Fruit fly (Drosophila melanogaster) whole organism, embryonic: ENCODE results near the gene cac.

Experiments used
- B-H2 ChIP-seq: fragments of 200-800 bp; sonication (Bioruptor generic); optimal IDR thresholded peaks from 2 replicates; lab custom pipeline; 2018; ENCODE audit warnings: missing biosample characterization, mild to moderate bottlenecking, missing genetic modification characterization
- CG10209 ChIP-seq: fragments of 200-800 bp; sonication (Bioruptor generic); optimal IDR thresholded peaks from 3 replicates; lab custom pipeline; 2017; ENCODE audit warnings: missing biosample characterization, mild to moderate bottlenecking, missing genetic modification characterization, missing genetic modification reagents
- CG10274 ChIP-seq: fragments of 200-800 bp; sonication (Bioruptor generic); optimal IDR thresholded peaks from 3 replicates; lab custom pipeline; 2017; ENCODE audit warnings: missing biosample characterization, mild to moderate bottlenecking, missing genetic modification characterization
- CG10431 ChIP-seq: fragments of 200-800 bp; sonication (Bioruptor generic); optimal IDR thresholded peaks from 3 replicates; lab custom pipeline; 2018; ENCODE audit warnings: missing biosample characterization, mild to moderate bottlenecking, missing genetic modification characterization
- CG12104 ChIP-seq: fragments of 200-800 bp; sonication (Bioruptor generic); optimal IDR thresholded peaks from 3 replicates; lab custom pipeline; 2016; ENCODE audit warnings: missing biosample characterization, missing genetic modification characterization
- CG12942 ChIP-seq: fragments of 200-800 bp; sonication (Bioruptor generic); optimal IDR thresholded peaks from 3 replicates; lab custom pipeline; 2016; ENCODE audit warnings: missing biosample characterization, missing genetic modification characterization
- CG13424 ChIP-seq: fragments of 200-800 bp; sonication (Bioruptor generic); optimal IDR thresholded peaks from 2 replicates; lab custom pipeline; 2019; ENCODE audit warnings: missing biosample characterization, mild to moderate bottlenecking, missing genetic modification characterization, moderate library complexity
- CG13624 ChIP-seq: fragments of 200-800 bp; sonication (Bioruptor generic); optimal IDR thresholded peaks from 2 replicates; lab custom pipeline; 2016; ENCODE audit warnings: missing biosample characterization, missing genetic modification characterization
- CG14441 ChIP-seq: fragments of 200-800 bp; sonication (Bioruptor generic); IDR thresholded peaks from 2 replicates; pipeline ENCODE4 v1.3.6; 2022; ENCODE audit warnings: missing biosample characterization, missing genetic modification characterization
- CG14965 ChIP-seq: fragments of 200-800 bp; sonication (Bioruptor generic); optimal IDR thresholded peaks from 2 replicates; lab custom pipeline; 2016; ENCODE audit warnings: missing biosample characterization, missing genetic modification characterization, borderline replicate concordance
- CG17802 ChIP-seq: fragments of 200-800 bp; sonication (Bioruptor generic); optimal IDR thresholded peaks from 2 replicates; lab custom pipeline; 2018; ENCODE audit warnings: missing biosample characterization, mild to moderate bottlenecking, missing genetic modification characterization, moderate library complexity
- CG2116 ChIP-seq: fragments of 200-800 bp; sonication (Bioruptor generic); optimal IDR thresholded peaks from 3 replicates; lab custom pipeline; 2018; ENCODE audit warnings: missing biosample characterization, mild to moderate bottlenecking, missing genetic modification characterization
- CG31224 ChIP-seq: fragments of 200-800 bp; sonication (Bioruptor generic); IDR thresholded peaks from 2 replicates; pipeline ENCODE4 v1.3.6; 2022; ENCODE audit warnings: missing biosample characterization, missing genetic modification characterization
- CG3407 ChIP-seq: fragments of 200-800 bp; sonication (Bioruptor generic); optimal IDR thresholded peaks from 2 replicates; lab custom pipeline; 2018; ENCODE audit warnings: missing biosample characterization, mild to moderate bottlenecking, missing genetic modification characterization
- CG34224 ChIP-seq: fragments of 200-800 bp; sonication (Bioruptor generic); IDR thresholded peaks from 3 replicates; pipeline ENCODE4 v1.3.6; 2022; ENCODE audit warnings: missing biosample characterization, missing genetic modification characterization; ENCODE audit not compliant: partially characterized antibody
- CG3726 ChIP-seq: fragments of 200-800 bp; sonication (Bioruptor generic); IDR thresholded peaks from 3 replicates; pipeline ENCODE4, ENCODE4 v1.3.6; 2022; ENCODE audit warnings: missing biosample characterization, missing genetic modification characterization
- CG4424 ChIP-seq: fragments of 200-800 bp; sonication (Bioruptor generic); optimal IDR thresholded peaks from 3 replicates; lab custom pipeline; 2016; ENCODE audit warnings: missing biosample characterization, missing genetic modification characterization
- CG4854 ChIP-seq: fragments of 200-800 bp; sonication (Bioruptor generic); optimal IDR thresholded peaks from 2 replicates; lab custom pipeline; 2016; ENCODE audit warnings: missing biosample characterization, missing genetic modification characterization, inconsistent platforms
- CG6791 ChIP-seq: fragments of 200-800 bp; sonication (Bioruptor generic); IDR thresholded peaks from 3 replicates; pipeline ENCODE4 v1.3.6; 2022; ENCODE audit warnings: missing biosample characterization, missing genetic modification characterization; ENCODE audit not compliant: partially characterized antibody
- CG8089 ChIP-seq: fragments of 200-800 bp; sonication (Bioruptor generic); optimal IDR thresholded peaks from 3 replicates; lab custom pipeline; 2016; ENCODE audit warnings: missing biosample characterization, missing genetic modification characterization
- CG8388 ChIP-seq: fragments of 200-800 bp; sonication (Bioruptor generic); optimal IDR thresholded peaks from 2 replicates; lab custom pipeline; 2019; ENCODE audit warnings: missing biosample characterization, mild to moderate bottlenecking, missing genetic modification characterization, moderate library complexity
- CHES-1-like ChIP-seq: fragments of 200-800 bp; sonication (Bioruptor generic); optimal IDR thresholded peaks from 2 replicates; lab custom pipeline; 2016; ENCODE audit warnings: missing biosample characterization, missing genetic modification characterization
- Eip74EF ChIP-seq, 2 experiments: fragments of 200-800 bp in 1 of 2; fragments of >200 bp in 1 of 2; sonication (Bioruptor generic) in 1 of 2; optimal IDR thresholded peaks; 2 replicates each; lab custom pipeline; 2017 to 2019; ENCODE audit warnings: missing biosample characterization in 2 of 2, missing genetic modification characterization in 2 of 2, mild to moderate bottlenecking in 1 of 2, moderate library complexity in 1 of 2
- HLH54F ChIP-seq: fragments of 200-800 bp; sonication (Bioruptor generic); optimal IDR thresholded peaks from 3 replicates; lab custom pipeline; 2016; ENCODE audit warnings: missing biosample characterization, missing genetic modification characterization
- HmgD ChIP-seq: fragments of 200-800 bp; sonication (Bioruptor generic); optimal IDR thresholded peaks from 3 replicates; lab custom pipeline; 2016; ENCODE audit warnings: missing biosample characterization, missing genetic modification characterization
- Hr39 ChIP-seq: fragments of >200 bp; optimal IDR thresholded peaks from 2 replicates; lab custom pipeline; 2017
- Lim3 ChIP-seq: fragments of 200-800 bp; sonication (Bioruptor generic); IDR thresholded peaks from 2 replicates; pipeline ENCODE4 v1.3.6; 2022; ENCODE audit warnings: missing biosample characterization, missing genetic modification characterization
- Med ChIP-seq: fragments of 200-800 bp; sonication (Bioruptor generic); peaks from one replicate; lab custom pipeline; 2016; ENCODE audit warnings: missing biosample characterization, missing genetic modification characterization, mild to moderate bottlenecking, inconsistent platforms, moderate library complexity
- Pdp1 ChIP-seq, 2 experiments: fragments of 200-800 bp; sonication (Bioruptor generic); optimal IDR thresholded peaks; 3 replicates each; lab custom pipeline; 2016; ENCODE audit warnings: missing biosample characterization in 2 of 2, missing genetic modification characterization in 2 of 2, mild to moderate bottlenecking in 1 of 2, moderate library complexity in 1 of 2
- Scr ChIP-seq: fragments of 200-800 bp; sonication (Bioruptor generic); IDR thresholded peaks from 2 replicates; pipeline ENCODE4 v1.3.6; 2022; ENCODE audit warnings: missing biosample characterization, missing genetic modification characterization; ENCODE audit not compliant: partially characterized antibody
- Sry-β ChIP-seq: fragments of 200-800 bp; sonication (Bioruptor generic); optimal IDR thresholded peaks from 2 replicates; lab custom pipeline; 2018; ENCODE audit warnings: missing biosample characterization, mild to moderate bottlenecking, missing genetic modification characterization, moderate library complexity
- Usf ChIP-seq: fragments of 200-800 bp; sonication (Bioruptor generic); optimal IDR thresholded peaks from 2 replicates; lab custom pipeline; 2017; ENCODE audit warnings: missing genotype, missing biosample characterization, missing genetic modification characterization
- bab2 ChIP-seq: fragments of 200-800 bp; sonication (Bioruptor generic); optimal IDR thresholded peaks from 2 replicates; lab custom pipeline; 2016; ENCODE audit warnings: missing biosample characterization, missing genetic modification characterization
- bsh ChIP-seq, 2 experiments: fragments of 200-800 bp; sonication (Bioruptor generic); optimal IDR thresholded peaks; 2 replicates each; lab custom pipeline; 2017 to 2018; ENCODE audit warnings: mild to moderate bottlenecking in 2 of 2, missing biosample characterization in 2 of 2, missing genetic modification characterization in 2 of 2, moderate library complexity in 1 of 2
- crc ChIP-seq: fragments of 200-800 bp; sonication (Bioruptor generic); optimal IDR thresholded peaks from 2 replicates; lab custom pipeline; 2016; ENCODE audit warnings: missing biosample characterization, missing genetic modification characterization
- dm ChIP-seq: fragments of 200-800 bp; sonication (Bioruptor generic); optimal IDR thresholded peaks from 3 replicates; lab custom pipeline; 2016; ENCODE audit warnings: missing biosample characterization, missing genetic modification characterization
- dmrt99B ChIP-seq: fragments of 200-800 bp; sonication (Bioruptor generic); optimal IDR thresholded peaks from 2 replicates; lab custom pipeline; 2018; ENCODE audit warnings: missing biosample characterization, mild to moderate bottlenecking, missing genetic modification characterization, moderate library complexity
- gcm2 ChIP-seq: fragments of 200-800 bp; sonication (Bioruptor generic); optimal IDR thresholded peaks from 2 replicates; lab custom pipeline; 2016; ENCODE audit warnings: missing biosample characterization, missing genetic modification characterization
- gro ChIP-seq: fragments of 200-800 bp; sonication (Bioruptor generic); optimal IDR thresholded peaks from 2 replicates; lab custom pipeline; 2016; ENCODE audit warnings: missing biosample characterization, missing genetic modification characterization
- ind ChIP-seq: fragments of 200-800 bp; sonication (Bioruptor generic); optimal IDR thresholded peaks from 3 replicates; lab custom pipeline; 2016; ENCODE audit warnings: missing biosample characterization, missing genetic modification characterization
- kay ChIP-seq: fragments of 200-800 bp; sonication (Bioruptor generic); optimal IDR thresholded peaks from 2 replicates; lab custom pipeline; 2016; ENCODE audit warnings: missing biosample characterization, missing genetic modification characterization
- knrl ChIP-seq: fragments of 200-800 bp; sonication (Bioruptor generic); IDR thresholded peaks from 3 replicates; pipeline ENCODE4 v1.3.6; 2022; ENCODE audit warnings: missing biosample characterization, missing genetic modification characterization; ENCODE audit not compliant: partially characterized antibody
- luna ChIP-seq: fragments of 200-800 bp; sonication (Bioruptor generic); optimal IDR thresholded peaks from 2 replicates; lab custom pipeline; 2016; ENCODE audit warnings: missing biosample characterization, missing genetic modification characterization
- nau ChIP-seq: fragments of 200-800 bp; sonication (Bioruptor generic); optimal IDR thresholded peaks from 3 replicates; lab custom pipeline; 2017; ENCODE audit warnings: missing biosample characterization, mild to moderate bottlenecking, missing genetic modification characterization, missing genetic modification reagents
- nerfin-1 ChIP-seq: fragments of 200-800 bp; sonication (Bioruptor generic); optimal IDR thresholded peaks from 3 replicates; lab custom pipeline; 2019; ENCODE audit warnings: missing biosample characterization, mild to moderate bottlenecking, missing genetic modification characterization, moderate library complexity
- nerfin-2 ChIP-seq: fragments of 200-800 bp; sonication (Bioruptor generic); IDR thresholded peaks from 2 replicates; pipeline ENCODE4 v1.3.6; 2022; ENCODE audit warnings: missing biosample characterization, missing genetic modification characterization; ENCODE audit not compliant: partially characterized antibody
- run ChIP-seq: fragments of 200-800 bp; sonication (Bioruptor generic); optimal IDR thresholded peaks from 3 replicates; lab custom pipeline; 2018; ENCODE audit warnings: missing biosample characterization, mild to moderate bottlenecking, missing genetic modification characterization
- sens-2 ChIP-seq: fragments of 200-800 bp; sonication (Bioruptor generic); IDR thresholded peaks from 2 replicates; pipeline ENCODE4 v1.3.6; 2022; ENCODE audit warnings: missing biosample characterization, missing genetic modification characterization
- tio ChIP-seq: fragments of 200-800 bp; sonication (Bioruptor generic); optimal IDR thresholded peaks from 2 replicates; lab custom pipeline; 2017; ENCODE audit warnings: missing biosample characterization, missing genetic modification characterization, inconsistent platforms
- tna ChIP-seq: fragments of 200-800 bp; sonication (Bioruptor generic); IDR thresholded peaks from 2 replicates; pipeline ENCODE4 v1.3.6; 2022; ENCODE audit warnings: missing biosample characterization, missing genetic modification characterization; ENCODE audit not compliant: partially characterized antibody
- vvl ChIP-seq: fragments of 200-800 bp; sonication (Bioruptor generic); IDR thresholded peaks from 2 replicates; pipeline ENCODE4 v1.3.6; 2022; ENCODE audit warnings: missing biosample characterization, missing genetic modification characterization

cac gene

DNA sequence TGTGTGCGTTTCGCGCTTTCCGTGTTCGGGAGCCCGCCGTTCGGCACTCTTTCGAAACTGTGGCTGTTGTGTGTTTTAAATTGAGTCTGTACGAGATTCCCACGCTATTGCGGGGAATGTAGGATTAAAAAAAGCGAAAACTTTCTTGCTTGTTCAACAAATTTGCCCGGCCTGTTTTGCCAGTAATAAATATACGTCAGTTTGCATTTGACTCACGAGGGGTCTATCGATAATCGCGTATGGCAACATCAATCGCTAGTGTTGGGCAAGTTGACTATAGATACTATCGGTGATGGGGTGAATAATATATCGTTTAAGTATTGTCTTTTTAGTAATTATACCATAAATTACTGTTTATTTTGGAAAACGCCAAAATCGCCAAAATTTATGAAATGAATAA, 79.7 kb downstream of the cac start, which contains the start of gene Upf1 (continued):
- no peak for TF ChIP-seq CG31224
- TF ChIP-seq CG34224 (GFP tag; lab: Robert Waterston, UW), result peak; percentile 87
- no peak for TF ChIP-seq sens-2 (GFP tag; lab: Robert Waterston, UW)
- no peak for TF ChIP-seq CG17802 (tag; lab: Kevin White, UChicago)
- TF ChIP-seq CG14965 (GFP tag; lab: Kevin White, UChicago), result no peak
- TF ChIP-seq CG4854 (GFP tag; lab: Kevin White, UChicago), result no peak
- TF ChIP-seq Eip74EF (GFP tag; optimal IDR thresholded peaks at IDR 0.05; lab: Kevin White, UChicago), result no peak
- TF ChIP-seq dmrt99B (tag; lab: Kevin White, UChicago), result no peak
- no peak for TF ChIP-seq nerfin-1 (tag; lab: Kevin White, UChicago)
- TF ChIP-seq CHES-1-like, result peak; percentile 18
- no peak for TF ChIP-seq nau (GFP tag; lab: Kevin White, UChicago)
- peak; percentile 36 for TF ChIP-seq CG2116
- TF ChIP-seq gro (GFP tag; lab: Kevin White, UChicago), result no peak
- no peak for TF ChIP-seq luna (GFP tag; lab: Kevin White, UChicago)
- no peak for TF ChIP-seq Lim3 (GFP tag; lab: Robert Waterston, UW)
- TF ChIP-seq HmgD (GFP tag; lab: Kevin White, UChicago), result no peak
- no peak for TF ChIP-seq HLH54F (GFP tag; lab: Kevin White, UChicago)
- peak; percentile 74 for TF ChIP-seq tna (GFP tag; lab: Robert Waterston, UW)
- peak; percentile 15 for TF ChIP-seq dm
- peak; percentile 95 for TF ChIP-seq CG6791
- peak; percentile 39; the same call in 1 of the 2 replicates for TF ChIP-seq vvl (GFP tag; lab: Robert Waterston, UW)
- TF ChIP-seq bsh (GFP tag; optimal IDR thresholded peaks at IDR 0.05; lab: Kevin White, UChicago), result no peak
- no peak for TF ChIP-seq CG12942 (GFP tag; lab: Kevin White, UChicago)
- peak; percentile 6 for TF ChIP-seq CG13624 (GFP tag; lab: Kevin White, UChicago)
- TF ChIP-seq tio (GFP tag; lab: Kevin White, UChicago), result no peak
- TF ChIP-seq gcm2 (GFP tag; lab: Kevin White, UChicago), result no peak
- TF ChIP-seq knrl (GFP tag; lab: Robert Waterston, UW), result peak; percentile 94
- no peak for TF ChIP-seq kay (GFP tag; lab: Kevin White, UChicago)
- TF ChIP-seq run, result no peak
- TF ChIP-seq ind (GFP tag; lab: Kevin White, UChicago), result no peak
- peak; percentile 83 for TF ChIP-seq nerfin-2
- peak; percentile 80 for TF ChIP-seq Sry-β
- TF ChIP-seq bab2 (GFP tag; lab: Kevin White, UChicago), result no peak
- no peak for TF ChIP-seq CG10209 (GFP tag; lab: Kevin White, UChicago)
- TF ChIP-seq Scr, result peak; percentile 90
- TF ChIP-seq CG8388 (GFP tag; lab: Kevin White, UChicago), result no peak
- no peak for TF ChIP-seq crc (GFP tag; lab: Kevin White, UChicago)
- no peak for TF ChIP-seq Usf (GFP tag; lab: Kevin White, UChicago)
- no peak for TF ChIP-seq B-H2
- TF ChIP-seq CG3726, result no peak
- no peak for TF ChIP-seq CG14441 (GFP tag; lab: Robert Waterston, UW)
- no peak for TF ChIP-seq CG12104
- no peak for TF ChIP-seq CG10274 (GFP tag; lab: Kevin White, UChicago)
- TF ChIP-seq CG3407 (GFP tag; lab: Kevin White, UChicago), result no peak
- no peak for TF ChIP-seq CG8089
- TF ChIP-seq Hr39 (lab: Kevin White, UChicago), result no peak
- TF ChIP-seq CG13424, result no peak
- TF ChIP-seq Med (GFP tag; lab: Kevin White, UChicago), result peak; percentile 83
- no peak for TF ChIP-seq CG10431 (GFP tag; lab: Kevin White, UChicago)
- no peak for TF ChIP-seq Pdp1 (GFP tag; optimal IDR thresholded peaks at IDR 0.05; lab: Kevin White, UChicago)
- TF ChIP-seq CG4424, result peak; percentile 4
